Fruit fly (Drosophila melanogaster) whole organism, embryonic: ENCODE data around the gene CG13377.

Source experiments
- Abd-B ChIP-seq: fragments of 200-800 bp; sonication (Bioruptor generic); optimal IDR thresholded peaks from 2 replicates; lab custom pipeline; 2018; ENCODE audit warnings: missing biosample characterization, mild to moderate bottlenecking, missing genetic modification characterization, moderate library complexity
- Ada2b ChIP-seq: fragments of 200-800 bp; sonication (Bioruptor generic); IDR thresholded peaks from 2 replicates; pipeline ENCODE4 v1.3.6; 2022; ENCODE audit warnings: missing biosample characterization, missing genetic modification characterization
- Adf1 ChIP-seq: fragments of 200-800 bp; sonication (Bioruptor generic); IDR thresholded peaks from 2 replicates; pipeline ENCODE4 v1.3.6; 2022; ENCODE audit warnings: missing biosample characterization, missing genetic modification characterization
- Bgb ChIP-seq: fragments of 200-800 bp; sonication (Bioruptor generic); IDR thresholded peaks from 2 replicates; pipeline ENCODE4 v1.3.6; 2022; ENCODE audit warnings: missing biosample characterization, missing genetic modification characterization; ENCODE audit not compliant: partially characterized antibody
- CG10267 ChIP-seq: fragments of 200-800 bp; sonication (Bioruptor generic); optimal IDR thresholded peaks from 2 replicates; lab custom pipeline; 2018; ENCODE audit warnings: missing biosample characterization, mild to moderate bottlenecking, missing genetic modification characterization, moderate library complexity
- CG12391 ChIP-seq: fragments of 200-800 bp; sonication (Bioruptor generic); optimal IDR thresholded peaks from 3 replicates; lab custom pipeline; 2018; ENCODE audit warnings: missing biosample characterization, mild to moderate bottlenecking, missing genetic modification characterization, moderate library complexity
- CG12744 ChIP-seq: fragments of 200-800 bp; sonication (Bioruptor generic); optimal IDR thresholded peaks from 2 replicates; lab custom pipeline; 2016; ENCODE audit warnings: missing biosample characterization, missing genetic modification characterization
- CG13624 ChIP-seq: fragments of 200-800 bp; sonication (Bioruptor generic); optimal IDR thresholded peaks from 2 replicates; lab custom pipeline; 2016; ENCODE audit warnings: missing biosample characterization, missing genetic modification characterization
- CG13894 ChIP-seq: fragments of 200-800 bp; sonication (Bioruptor generic); optimal IDR thresholded peaks from 3 replicates; lab custom pipeline; 2018; ENCODE audit warnings: missing biosample characterization, mild to moderate bottlenecking, missing genetic modification characterization, moderate library complexity
- CG1603 ChIP-seq: fragments of 200-800 bp; sonication (Bioruptor generic); optimal IDR thresholded peaks from 2 replicates; lab custom pipeline; 2019; ENCODE audit warnings: missing biosample characterization, mild to moderate bottlenecking, missing genetic modification characterization, moderate library complexity
- CG16813 ChIP-seq: fragments of 200-800 bp; sonication (Bioruptor generic); IDR thresholded peaks from 3 replicates; pipeline ENCODE4 v1.3.6; 2022; ENCODE audit warnings: missing biosample characterization, missing genetic modification characterization; ENCODE audit not compliant: partially characterized antibody
- CG18262 ChIP-seq: fragments of 200-800 bp; optimal IDR thresholded peaks from 3 replicates; lab custom pipeline; 2019; ENCODE audit warnings: missing biosample characterization, mild to moderate bottlenecking, missing genetic modification characterization, moderate library complexity
- CG2129 ChIP-seq: fragments of 200-800 bp; sonication (Bioruptor generic); IDR thresholded peaks from 2 replicates; pipeline ENCODE4 v1.3.6; 2022; ENCODE audit warnings: missing biosample characterization, missing genetic modification characterization; ENCODE audit not compliant: partially characterized antibody
- CG30403 ChIP-seq: fragments of 200-800 bp; sonication (Bioruptor generic); optimal IDR thresholded peaks from 3 replicates; lab custom pipeline; 2016; ENCODE audit warnings: missing biosample characterization, missing genetic modification characterization
- CG3281 ChIP-seq: fragments of 200-800 bp; sonication (Bioruptor generic); optimal IDR thresholded peaks from 3 replicates; lab custom pipeline; 2017; ENCODE audit warnings: missing biosample characterization, mild to moderate bottlenecking, missing genetic modification characterization
- CG33213 ChIP-seq: fragments of 200-800 bp; sonication (Bioruptor generic); optimal IDR thresholded peaks from 3 replicates; lab custom pipeline; 2016; ENCODE audit warnings: missing biosample characterization, missing genetic modification characterization
- CG4730 ChIP-seq: fragments of 200-800 bp; sonication (Bioruptor generic); IDR thresholded peaks from 2 replicates; pipeline ENCODE4 v1.3.6; 2022; ENCODE audit warnings: missing biosample characterization, missing genetic modification characterization
- CG6813 ChIP-seq: fragments of 200-800 bp; sonication (Bioruptor generic); optimal IDR thresholded peaks from 2 replicates; lab custom pipeline; 2017; ENCODE audit warnings: missing biosample characterization, missing genetic modification characterization, mild to moderate bottlenecking, moderate library complexity, missing genetic modification reagents
- CG8478 ChIP-seq: fragments of >200 bp; optimal IDR thresholded peaks from 2 replicates; lab custom pipeline; 2018
- CG9437 ChIP-seq: fragments of 200-800 bp; sonication (Bioruptor generic); optimal IDR thresholded peaks from 2 replicates; lab custom pipeline; 2018; ENCODE audit warnings: missing biosample characterization, mild to moderate bottlenecking, missing genetic modification characterization
- CG9609 ChIP-seq: fragments of 200-800 bp; sonication (Bioruptor generic); optimal IDR thresholded peaks from 3 replicates; lab custom pipeline; 2016; ENCODE audit warnings: missing biosample characterization, missing genetic modification characterization
- CG9932 ChIP-seq: fragments of 200-800 bp; sonication (Bioruptor generic); IDR thresholded peaks from 2 replicates; pipeline ENCODE4 v1.3.6; 2022; ENCODE audit warnings: missing biosample characterization, missing genetic modification characterization
- Dbx ChIP-seq: fragments of 200-800 bp; sonication (Bioruptor generic); IDR thresholded peaks from 3 replicates; pipeline ENCODE4 v1.3.6; 2022; ENCODE audit warnings: missing biosample characterization, missing genetic modification characterization
- Dfd ChIP-seq, 2 experiments: fragments of >200 bp; optimal IDR thresholded peaks; 2 replicates each; lab custom pipeline; 2017; ENCODE audit warnings: missing biosample characterization in 2 of 2, missing genetic modification characterization in 2 of 2
- Dip2 ChIP-seq: fragments of 200-800 bp; sonication (Bioruptor generic); IDR thresholded peaks from 2 replicates; pipeline ENCODE4 v1.3.6; 2022; ENCODE audit warnings: missing biosample characterization, missing genetic modification characterization
- Eip74EF ChIP-seq, 2 experiments: fragments of 200-800 bp in 1 of 2; fragments of >200 bp in 1 of 2; sonication (Bioruptor generic) in 1 of 2; optimal IDR thresholded peaks; 2 replicates each; lab custom pipeline; 2017 to 2019; ENCODE audit warnings: missing biosample characterization in 2 of 2, missing genetic modification characterization in 2 of 2, mild to moderate bottlenecking in 1 of 2, moderate library complexity in 1 of 2
- Fer1 ChIP-seq: fragments of 200-800 bp; sonication (Bioruptor generic); optimal IDR thresholded peaks from 2 replicates; lab custom pipeline; 2017; ENCODE audit warnings: missing biosample characterization, mild to moderate bottlenecking, missing genetic modification characterization
- HLH3B ChIP-seq: fragments of 200-800 bp; sonication (Bioruptor generic); IDR thresholded peaks from 2 replicates; pipeline ENCODE4 v1.3.6; 2022; ENCODE audit warnings: missing biosample characterization, missing genetic modification characterization
- HLHmδ ChIP-seq: fragments of 200-800 bp; sonication (Bioruptor generic); optimal IDR thresholded peaks from 2 replicates; lab custom pipeline; 2018; ENCODE audit warnings: missing biosample characterization, mild to moderate bottlenecking, missing genetic modification characterization, moderate library complexity
- Hr39 ChIP-seq: fragments of >200 bp; optimal IDR thresholded peaks from 2 replicates; lab custom pipeline; 2017
- Hsf ChIP-seq: fragments of 200-800 bp; sonication (Bioruptor generic); optimal IDR thresholded peaks from 3 replicates; lab custom pipeline; 2016; ENCODE audit warnings: missing biosample characterization, missing genetic modification characterization
- Lpt ChIP-seq: fragments of >200 bp; optimal IDR thresholded peaks from 2 replicates; lab custom pipeline; 2018; ENCODE audit warnings: missing biosample characterization, missing genetic modification characterization
- Nf-YA ChIP-seq: fragments of 200-800 bp; sonication (Bioruptor generic); IDR thresholded peaks from 2 replicates; pipeline ENCODE4 v1.3.6; 2022; ENCODE audit warnings: missing biosample characterization, missing genetic modification characterization
- Pdp1 ChIP-seq, 2 experiments: fragments of 200-800 bp; sonication (Bioruptor generic); optimal IDR thresholded peaks; 3 replicates each; lab custom pipeline; 2016; ENCODE audit warnings: missing biosample characterization in 2 of 2, missing genetic modification characterization in 2 of 2, mild to moderate bottlenecking in 1 of 2, moderate library complexity in 1 of 2
- YL-1 ChIP-seq: fragments of 200-800 bp; sonication (Bioruptor generic); optimal IDR thresholded peaks from 3 replicates; lab custom pipeline; 2017; ENCODE audit warnings: missing biosample characterization, mild to moderate bottlenecking, missing genetic modification characterization
- cad ChIP-seq: fragments of >200 bp; optimal IDR thresholded peaks from 2 replicates; lab custom pipeline; 2017; ENCODE audit warnings: missing biosample characterization, missing genetic modification characterization
- cg ChIP-seq: fragments of 200-800 bp; sonication (Bioruptor generic); optimal IDR thresholded peaks from 3 replicates; lab custom pipeline; 2019; ENCODE audit warnings: missing biosample characterization, mild to moderate bottlenecking, missing genetic modification characterization, moderate library complexity
- chn ChIP-seq: fragments of 200-800 bp; sonication (Bioruptor generic); optimal IDR thresholded peaks from 2 replicates; lab custom pipeline; 2016; ENCODE audit warnings: missing biosample characterization, missing genetic modification characterization
- ewg ChIP-seq: fragments of 200-800 bp; sonication (Bioruptor generic); optimal IDR thresholded peaks from 3 replicates; lab custom pipeline; 2017; ENCODE audit warnings: mild to moderate bottlenecking, missing biosample characterization, missing genetic modification reagents, missing genetic modification characterization
- eyg ChIP-seq: fragments of 200-800 bp; sonication (Bioruptor generic); optimal IDR thresholded peaks from 3 replicates; lab custom pipeline; 2016; ENCODE audit warnings: missing biosample characterization, missing genetic modification characterization
- h ChIP-seq: fragments of >200 bp; optimal IDR thresholded peaks from 2 replicates; lab custom pipeline; 2017
- jigr1 ChIP-seq: fragments of 200-800 bp; sonication (Bioruptor generic); IDR thresholded peaks from 3 replicates; pipeline ENCODE4 v1.3.6; 2022; ENCODE audit warnings: missing biosample characterization, missing genetic modification characterization
- lola ChIP-seq, 3 experiments: fragments of >200 bp in 2 of 3; fragments of 200-800 bp in 1 of 3; sonication (Bioruptor generic) in 1 of 3; optimal IDR thresholded peaks; 2 replicates each; lab custom pipeline; 2017 to 2019; ENCODE audit warnings: missing biosample characterization in 3 of 3, missing genetic modification characterization in 3 of 3, mild to moderate bottlenecking in 1 of 3, moderate library complexity in 1 of 3
- nerfin-2 ChIP-seq: fragments of 200-800 bp; sonication (Bioruptor generic); IDR thresholded peaks from 2 replicates; pipeline ENCODE4 v1.3.6; 2022; ENCODE audit warnings: missing biosample characterization, missing genetic modification characterization; ENCODE audit not compliant: partially characterized antibody
- otp ChIP-seq: fragments of 200-800 bp; sonication (Bioruptor generic); IDR thresholded peaks from 3 replicates; pipeline ENCODE4, ENCODE4 v1.3.6; 2022; ENCODE audit warnings: missing biosample characterization, missing genetic modification characterization
- psq ChIP-seq: fragments of 200-800 bp; sonication (Bioruptor generic); optimal IDR thresholded peaks from 2 replicates; lab custom pipeline; 2017; ENCODE audit warnings: missing biosample characterization, missing genetic modification characterization
- ro ChIP-seq: fragments of 200-800 bp; sonication (Bioruptor generic); IDR thresholded peaks from 2 replicates; pipeline ENCODE4 v1.3.6; 2022; ENCODE audit warnings: missing biosample characterization, missing genetic modification characterization
- slbo ChIP-seq: fragments of 200-800 bp; sonication (Bioruptor generic); IDR thresholded peaks from 2 replicates; pipeline ENCODE4 v1.3.6; 2022; ENCODE audit warnings: missing biosample characterization, missing genetic modification characterization
- slp2 ChIP-seq: fragments of 200-800 bp; sonication (Bioruptor generic); optimal IDR thresholded peaks from 2 replicates; lab custom pipeline; 2016; ENCODE audit warnings: missing biosample characterization, missing genetic modification characterization
- stc ChIP-seq: fragments of 200-800 bp; sonication (Bioruptor generic); IDR thresholded peaks from 2 replicates; pipeline ENCODE4 v1.3.6; 2022; ENCODE audit warnings: missing biosample characterization, missing genetic modification characterization
- tap ChIP-seq: fragments of 200-800 bp; optimal IDR thresholded peaks from 3 replicates; lab custom pipeline; 2019; ENCODE audit warnings: missing biosample characterization, mild to moderate bottlenecking, missing genetic modification characterization, moderate library complexity
- wek ChIP-seq: fragments of 200-800 bp; sonication (Bioruptor generic); optimal IDR thresholded peaks from 3 replicates; lab custom pipeline; 2018; ENCODE audit warnings: missing biosample characterization, mild to moderate bottlenecking, missing genetic modification characterization, moderate library complexity

The CG13377 gene

DNA sequence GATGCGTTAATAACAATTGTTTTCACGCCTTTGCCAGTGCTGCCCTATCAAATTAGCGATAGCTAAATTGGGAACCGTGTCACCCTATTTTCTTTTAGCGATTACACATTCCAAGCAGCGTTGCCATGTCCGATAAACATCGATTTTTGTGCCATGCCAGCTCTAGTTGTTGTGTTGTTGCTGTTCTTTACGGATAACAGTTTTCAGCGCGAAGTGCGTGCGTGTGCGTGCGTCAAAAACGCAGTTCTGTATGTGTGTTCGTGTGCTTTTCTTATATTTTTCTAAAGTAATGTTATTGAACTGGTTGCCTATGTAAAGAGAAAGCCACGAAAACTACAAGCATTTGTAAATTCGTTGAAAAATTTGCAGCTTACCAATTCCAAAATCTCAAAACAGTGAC lies 18.0 kb downstream of the CG13377 start, which contains the start of the genes CG3038 and G9a:
CG3038 (minus strand) TSS at position 55 of the 400 bp plus-strand sequence.
G9a (plus strand) TSS at position 177 of the 400 bp plus-strand sequence.
- TF ChIP-seq Ada2b (GFP tag; lab: Robert Waterston, UW) (no peak), wek (no peak), cad (GFP tag; lab: Kevin White, UChicago) (no peak), eyg (GFP tag; lab: Kevin White, UChicago) (peak; percentile 1), Eip74EF (GFP tag; optimal IDR thresholded peaks at IDR 0.05; lab: Kevin White, UChicago) (peak in 1 of 2 experiments; percentile 44), Nf-YA (GFP tag; lab: Robert Waterston, UW) (no peak), otp (GFP tag; lab: Robert Waterston, UW) (no peak), lola (GFP tag; optimal IDR thresholded peaks at IDR 0.05; lab: Kevin White, UChicago) (no peak), CG2129 (GFP tag; lab: Robert Waterston, UW) (no peak), CG8478 (lab: Kevin White, UChicago) (no peak), CG16813 (GFP tag; lab: Robert Waterston, UW) (no peak), CG1603 (tag; lab: Kevin White, UChicago) (peak; percentile 77), Dfd (GFP tag; optimal IDR thresholded peaks at IDR 0.05; lab: Kevin White, UChicago) (no peak), Hsf (GFP tag; lab: Kevin White, UChicago) (peak; percentile 50), Fer1 (GFP tag; lab: Kevin White, UChicago) (peak; percentile 46), ro (GFP tag; lab: Robert Waterston, UW) (no peak), CG3281 (GFP tag; lab: Kevin White, UChicago) (no peak), jigr1 (no peak), tap (tag; lab: Kevin White, UChicago) (no peak), CG12391 (tag; lab: Kevin White, UChicago) (peak; percentile 63), Hr39 (lab: Kevin White, UChicago) (no peak), Lpt (GFP tag; lab: Kevin White, UChicago) (no peak), Dbx (no peak), Abd-B (GFP tag; lab: Kevin White, UChicago) (no peak), slp2 (no peak), CG12744 (GFP tag; lab: Kevin White, UChicago) (peak; percentile 30), CG4730 (GFP tag; lab: Robert Waterston, UW) (no peak), Adf1 (GFP tag; lab: Robert Waterston, UW) (no peak), Pdp1 (GFP tag; optimal IDR thresholded peaks at IDR 0.05; lab: Kevin White, UChicago) (peak; percentile 35 to 78), CG6813 (no peak), CG9437 (GFP tag; lab: Kevin White, UChicago) (no peak), Bgb (GFP tag; lab: Robert Waterston, UW) (no peak), cg (GFP tag; lab: Kevin White, UChicago) (peak; percentile 90), CG9932 (GFP tag; lab: Robert Waterston, UW) (no peak), psq (no peak), HLHmδ (GFP tag; lab: Kevin White, UChicago) (no peak), slbo (GFP tag; lab: Robert Waterston, UW) (no peak), chn (GFP tag; lab: Kevin White, UChicago) (peak; percentile 41), stc (GFP tag; lab: Robert Waterston, UW) (no peak), CG9609 (GFP tag; lab: Kevin White, UChicago) (peak; percentile 9), Dip2 (GFP tag; lab: Robert Waterston, UW) (no peak), YL-1 (peak; percentile 91), HLH3B (no peak), CG30403 (GFP tag; lab: Kevin White, UChicago) (peak; percentile 35), CG18262 (no peak), CG10267 (peak; percentile 59), ewg (GFP tag; lab: Kevin White, UChicago) (peak; percentile 96), CG13624 (GFP tag; lab: Kevin White, UChicago) (peak; percentile 69), nerfin-2 (GFP tag; lab: Robert Waterston, UW) (no peak), CG13894 (peak; percentile 72), CG33213 (peak; percentile 77), h (lab: Kevin White, UChicago) (no peak)
